Worm (Caenorhabditis elegans): Measurements from ENCODE around the gene C41G11.1.
A peak's percentile ranks its signal among the peaks of the same experiment; 100 is the strongest.

Gene C41G11.1

DNA sequence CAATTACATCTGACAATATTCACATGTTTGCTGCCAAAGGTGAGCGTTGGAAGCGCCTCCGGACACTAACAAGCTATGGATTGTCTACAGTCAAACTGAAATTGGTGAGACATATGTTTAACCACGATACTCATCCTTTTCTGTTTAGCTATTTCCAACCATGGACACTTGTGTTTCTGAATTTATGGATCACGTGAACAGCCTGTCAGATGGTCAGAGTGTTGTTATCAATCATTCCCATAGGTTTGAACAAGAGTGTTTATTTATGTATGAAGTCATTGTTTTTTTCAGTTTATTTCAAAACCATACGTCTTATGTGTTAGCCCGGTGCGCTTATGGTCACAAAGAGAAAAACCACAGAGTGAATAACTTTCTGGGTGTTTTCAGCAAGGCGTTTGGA, 4.7 kb downstream of the C41G11.1 start:
- TF ChIP-seq cebp-1 (GFP tag; IDR thresholded peaks at IDR 0.05) (no peak), cebp-1 (tag; optimal IDR thresholded peaks at IDR 0.05) (peak; percentile 39), ama-1 (optimal IDR thresholded peaks at IDR 0.05) (no peak), ama-1 (GFP tag; optimal IDR thresholded peaks at IDR 0.05) (no peak)

DNA sequence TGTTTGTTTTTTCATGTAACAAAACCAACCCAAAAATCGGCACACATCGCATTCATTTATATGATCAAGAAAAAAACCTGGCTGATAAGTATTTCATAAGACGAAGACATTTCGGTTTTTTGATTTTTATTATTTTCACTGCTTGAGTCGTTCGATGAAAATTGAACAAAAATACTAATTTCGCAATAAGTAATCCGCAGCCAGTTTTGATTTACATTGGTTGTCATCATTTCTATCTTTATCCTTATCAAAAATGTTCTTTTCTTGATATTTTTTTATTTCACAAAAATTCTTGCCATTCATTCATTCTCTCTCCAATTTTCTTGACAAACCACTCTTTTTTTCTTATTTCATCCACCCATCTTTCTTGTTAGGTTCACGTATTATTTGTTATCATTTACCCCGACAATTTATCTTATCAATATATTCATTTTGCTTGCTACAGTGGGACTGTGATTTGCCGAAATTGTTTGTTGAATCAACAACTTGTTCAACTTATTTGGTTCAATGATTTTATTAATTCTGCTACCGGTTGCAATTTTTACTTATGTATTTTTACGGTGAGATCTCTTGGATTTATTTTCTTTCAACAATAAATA, 5.8 kb downstream of the C41G11.1 start, which contains the start of gene cyp-43A1:
Gene cyp-43A1 (plus strand): TSS at position 446 of the 599 bp plus-strand sequence.
- TF ChIP-seq nhr-80 (tag; optimal IDR thresholded peaks at IDR 0.05) (peak; percentile 58), cebp-1 (GFP tag; IDR thresholded peaks at IDR 0.05) (peak; percentile 71), cebp-1 (tag; optimal IDR thresholded peaks at IDR 0.05) (peak; percentile 90), ztf-3 (GFP tag; optimal IDR thresholded peaks at IDR 0.05) (no peak), athp-1 (tag; optimal IDR thresholded peaks at IDR 0.05) (no peak)

ce11 chrX:5713479-5713878, 6.5 kb downstream of the C41G11.1 start:
- TF ChIP-seq unc-130 (GFP tag; optimal IDR thresholded peaks at IDR 0.05), result peak; percentile 73
- TF ChIP-seq rpc-1 (optimal IDR thresholded peaks at IDR 0.05), result peak; percentile 94
- TF ChIP-seq rpc-1 (tag; optimal IDR thresholded peaks at IDR 0.05), result peak; percentile 100
- no peak for TF ChIP-seq nfya-1 (tag; optimal IDR thresholded peaks at IDR 0.05; ENCODE audit: borderline replicate concordance, insufficient read depth)
- TF ChIP-seq hmg-20 (GFP tag; IDR thresholded peaks at IDR 0.05), result 0 out of 2 replicates have a peak, but pooled peaks have one; percentile 34
- peak; percentile 92 for TF ChIP-seq snpc-1.3 (tag; optimal IDR thresholded peaks at IDR 0.05; ENCODE audit: insufficient read depth)
- TF ChIP-seq ZK185.1 (tag; optimal IDR thresholded peaks at IDR 0.05; ENCODE audit: poor library complexity, severe bottlenecking), result peak; percentile 73
- TF ChIP-seq aptf-2 (GFP tag; conservative IDR thresholded peaks at IDR 0.05), result no peak
- TF ChIP-seq nfyb-1 (GFP tag; IDR thresholded peaks at IDR 0.05), result peak; percentile 78; the same call in 1 of the 2 replicates
- TF ChIP-seq athp-1 (tag; optimal IDR thresholded peaks at IDR 0.05), result peak; percentile 55
- no peak for TF ChIP-seq ama-1 (optimal IDR thresholded peaks at IDR 0.05)
- TF ChIP-seq ama-1 (GFP tag; optimal IDR thresholded peaks at IDR 0.05), result peak; percentile 75 to 92
- peak; percentile 61; the same call in 1 of the 2 replicates for TF ChIP-seq madf-3 (GFP tag; IDR thresholded peaks at IDR 0.05)
- TF ChIP-seq ztf-3 (GFP tag; optimal IDR thresholded peaks at IDR 0.05), result no peak
- TF ChIP-seq nhr-120 (GFP tag; IDR thresholded peaks at IDR 0.05), result no peak
- no peak for TF ChIP-seq C17E4.6 (GFP tag; IDR thresholded peaks at IDR 0.05)
- no peak for TF ChIP-seq F37B4.10 (GFP tag; IDR thresholded peaks at IDR 0.05)
- peak; percentile 78 for TF ChIP-seq T07F8.4 (tag; optimal IDR thresholded peaks at IDR 0.05)
- TF ChIP-seq F57A8.1 (GFP tag; optimal IDR thresholded peaks at IDR 0.05), result peak; percentile 91
- no peak for TF ChIP-seq F55B11.4 (tag; optimal IDR thresholded peaks at IDR 0.05; ENCODE audit: borderline replicate concordance, insufficient read depth)
- TF ChIP-seq xnd-1 (tag; optimal IDR thresholded peaks at IDR 0.05), result no peak
- TF ChIP-seq pbrm-1 (GFP tag; IDR thresholded peaks at IDR 0.05), result peak; percentile 92
- TF ChIP-seq B0336.3 (GFP tag; IDR thresholded peaks at IDR 0.05), result no peak
- TF ChIP-seq cebp-1 (GFP tag; IDR thresholded peaks at IDR 0.05), result no peak
- TF ChIP-seq cebp-1 (tag; optimal IDR thresholded peaks at IDR 0.05), result peak; percentile 40
- peak; percentile 97 for TF ChIP-seq lin-26 (GFP tag; IDR thresholded peaks at IDR 0.05)
- peak; percentile 55 for TF ChIP-seq B0035.1 (tag; optimal IDR thresholded peaks at IDR 0.05)
- no peak for TF ChIP-seq attf-3 (GFP tag; conservative IDR thresholded peaks at IDR 0.05)
- TF ChIP-seq attf-5 (GFP tag; optimal IDR thresholded peaks at IDR 0.05), result peak; percentile 68
- no peak for TF ChIP-seq hsf-1 (GFP tag; IDR thresholded peaks at IDR 0.05)
- peak; percentile 49 to 63 for TF ChIP-seq let-607 (tag; optimal IDR thresholded peaks at IDR 0.05)
- no peak for TF ChIP-seq K12H6.12 (tag; optimal IDR thresholded peaks at IDR 0.05)
- peak; percentile 63 for TF ChIP-seq rcor-1 (GFP tag; IDR thresholded peaks at IDR 0.05)
- TF ChIP-seq Y56A3A.18 (GFP tag; IDR thresholded peaks at IDR 0.05), result peak; percentile 73; the same call in 1 of the 2 replicates
- TF ChIP-seq nhr-90 (tag; optimal IDR thresholded peaks at IDR 0.05), result peak; percentile 83
- TF ChIP-seq tlf-1 (GFP tag; optimal IDR thresholded peaks at IDR 0.05), result peak; percentile 17
- no peak for TF ChIP-seq zfh-2 (GFP tag; conservative IDR thresholded peaks at IDR 0.05)
- TF ChIP-seq rec-8 (tag; optimal IDR thresholded peaks at IDR 0.05), result peak; percentile 54 to 88
- no peak for TF ChIP-seq F52B5.7 (tag; optimal IDR thresholded peaks at IDR 0.05)
- TF ChIP-seq ccch-3 (GFP tag; optimal IDR thresholded peaks at IDR 0.05), result no peak
- TF ChIP-seq D2030.7 (GFP tag; IDR thresholded peaks at IDR 0.05), result peak; percentile 87
- TF ChIP-seq Y95B8A.8 (GFP tag; IDR thresholded peaks at IDR 0.05), result no peak
